Worm (Caenorhabditis elegans) whole organism, L4 larva: ENCODE measurements around the gene spi-1.

Experiments
- F37D6.2 ChIP-seq: sonication (generic microtip); optimal IDR thresholded peaks from 2 replicates; lab custom pipeline; 2016; ENCODE audit warnings: mild to moderate bottlenecking, missing genetic modification characterization, missing compliant biosample characterization
- F49E8.2 ChIP-seq: sonication (generic microtip); optimal IDR thresholded peaks from 2 replicates; lab custom pipeline; 2016; ENCODE audit warnings: missing compliant biosample characterization, mild to moderate bottlenecking, missing genetic modification characterization, borderline replicate concordance
- T20F7.1 ChIP-seq: fragments of 200-800 bp; sonication (Bioruptor generic); optimal IDR thresholded peaks from 2 replicates; lab custom pipeline; 2018; ENCODE audit warnings: mild to moderate bottlenecking, missing genetic modification characterization, missing compliant biosample characterization
- T26A8.4 ChIP-seq: fragments of 200-800 bp; sonication (Bioruptor generic); IDR thresholded peaks from 2 replicates; pipeline ENCODE4 v1.3.6; 2022; ENCODE audit warnings: missing genetic modification characterization, missing compliant biosample characterization
- Y105C5A.15 ChIP-seq: fragments of 200-800 bp; sonication (Bioruptor generic); IDR thresholded peaks from 2 replicates; pipeline ENCODE4 v1.3.6; 2022; ENCODE audit warnings: missing genetic modification characterization, missing compliant biosample characterization
- Y5F2A.4 ChIP-seq: fragments of 200-800 bp; sonication (Bioruptor generic); optimal IDR thresholded peaks from 2 replicates; lab custom pipeline; 2018; ENCODE audit warnings: mild to moderate bottlenecking, missing genetic modification characterization, missing compliant biosample characterization
- ZK337.2 ChIP-seq: fragments of 200-800 bp; sonication (Bioruptor generic); IDR thresholded peaks from 2 replicates; pipeline ENCODE4 v1.3.6; 2022; ENCODE audit warnings: missing genetic modification reagents, missing genetic modification characterization, missing compliant biosample characterization
- attf-4 ChIP-seq: sonication (generic microtip); optimal IDR thresholded peaks from 3 replicates; lab custom pipeline; 2017; ENCODE audit warnings: missing biosample characterization, missing genetic modification characterization
- ceh-28 ChIP-seq: fragments of 150-350 bp; optimal IDR thresholded peaks from 2 replicates; lab custom pipeline; 2014; ENCODE audit warnings: missing biosample characterization, missing genetic modification reagents, missing genetic modification characterization
- cey-2 ChIP-seq: sonication (generic microtip); optimal IDR thresholded peaks from 3 replicates; lab custom pipeline; 2017; ENCODE audit warnings: missing genetic modification characterization, mild to moderate bottlenecking, missing compliant biosample characterization, antibody characterized with exemption, borderline replicate concordance; ENCODE audit not compliant: insufficient read depth
- dmd-6 ChIP-seq: fragments of 200-800 bp; sonication (Bioruptor generic); IDR thresholded peaks from 2 replicates; pipeline ENCODE4 v1.3.6; 2022; ENCODE audit warnings: missing genetic modification reagents, missing genetic modification characterization, missing compliant biosample characterization
- dmd-8 ChIP-seq: fragments of 200-800 bp; sonication (Bioruptor generic); IDR thresholded peaks from 2 replicates; pipeline ENCODE4 v1.3.6; 2022; ENCODE audit warnings: missing genetic modification characterization, missing compliant biosample characterization
- dpl-1 ChIP-seq: fragments of 150-350 bp; optimal IDR thresholded peaks from 2 replicates; lab custom pipeline; 2014; ENCODE audit warnings: missing biosample characterization, missing genetic modification reagents, missing genetic modification characterization
- hlh-11 ChIP-seq: fragments of 200-800 bp; sonication (Bioruptor generic); optimal IDR thresholded peaks from 2 replicates; lab custom pipeline; 2018; ENCODE audit warnings: mild to moderate bottlenecking, missing genetic modification characterization, missing compliant biosample characterization
- lin-1 ChIP-seq: fragments of 200-800 bp; sonication (Bioruptor generic); IDR thresholded peaks from 2 replicates; pipeline ENCODE4 v1.3.6; 2022; ENCODE audit warnings: missing genetic modification reagents, missing genetic modification characterization, missing compliant biosample characterization
- lir-3 ChIP-seq: sonication (generic microtip); optimal IDR thresholded peaks from 2 replicates; lab custom pipeline; 2016; ENCODE audit warnings: mild to moderate bottlenecking, missing genetic modification characterization, missing compliant biosample characterization
- mep-1 ChIP-seq: fragments of 150-350 bp; sonication (generic microtip); optimal IDR thresholded peaks from 3 replicates; lab custom pipeline; 2014; ENCODE audit warnings: missing biosample characterization, missing genetic modification characterization
- mxl-2 ChIP-seq: fragments of 200-800 bp; sonication (Bioruptor generic); conservative IDR thresholded peaks from 2 replicates; pipeline ENCODE4 v1.3.6; 2022; ENCODE audit warnings: missing genetic modification reagents, missing genetic modification characterization, missing compliant biosample characterization
- mxl-3 ChIP-seq: fragments of 200-800 bp; sonication (Bioruptor generic); optimal IDR thresholded peaks from 2 replicates; lab custom pipeline; 2018; ENCODE audit warnings: mild to moderate bottlenecking, missing genetic modification characterization, missing compliant biosample characterization
- nhr-111 ChIP-seq: fragments of 200-800 bp; sonication (Bioruptor generic); optimal IDR thresholded peaks from 2 replicates; lab custom pipeline; 2018; ENCODE audit warnings: mild to moderate bottlenecking, missing genetic modification characterization, missing compliant biosample characterization
- nhr-237 ChIP-seq: sonication (generic microtip); optimal IDR thresholded peaks from 2 replicates; lab custom pipeline; 2017; ENCODE audit warnings: missing biosample characterization, missing genetic modification characterization
- nhr-28 ChIP-seq: fragments of 150-350 bp; optimal IDR thresholded peaks from 2 replicates; lab custom pipeline; 2014; ENCODE audit warnings: missing biosample characterization, missing genetic modification characterization
- nhr-42 ChIP-seq: fragments of 200-800 bp; sonication (Bioruptor generic); IDR thresholded peaks from 2 replicates; pipeline ENCODE4 v1.3.6; 2022; ENCODE audit warnings: missing genetic modification characterization, missing compliant biosample characterization
- nhr-48 ChIP-seq: sonication (generic microtip); optimal IDR thresholded peaks from 2 replicates; lab custom pipeline; 2016; ENCODE audit warnings: mild to moderate bottlenecking, missing genetic modification characterization, missing compliant biosample characterization
- rbr-2 ChIP-seq: sonication (generic microtip); optimal IDR thresholded peaks from 2 replicates; lab custom pipeline; 2016; ENCODE audit warnings: missing genotype, missing genetic modification characterization, missing compliant biosample characterization
- set-16 ChIP-seq: fragments of 200-800 bp; sonication (Bioruptor generic); IDR thresholded peaks from 2 replicates; pipeline ENCODE4 v1.3.6; 2022; ENCODE audit warnings: missing genetic modification reagents, missing genetic modification characterization, missing compliant biosample characterization
- snpc-4 ChIP-seq: fragments of 150-350 bp; optimal IDR thresholded peaks from 2 replicates; lab custom pipeline; 2014; ENCODE audit warnings: missing biosample characterization, missing genetic modification characterization
- spr-1 ChIP-seq: sonication (generic microtip); optimal IDR thresholded peaks from 2 replicates; lab custom pipeline; 2016; ENCODE audit warnings: mild to moderate bottlenecking, missing genetic modification characterization, missing compliant biosample characterization
- tag-97 ChIP-seq: fragments of 200-800 bp; sonication (Bioruptor generic); IDR thresholded peaks from 2 replicates; pipeline ENCODE4 v1.3.6; 2022; ENCODE audit warnings: missing genetic modification characterization, missing compliant biosample characterization
- tra-1 ChIP-seq: fragments of 200-800 bp; sonication (Bioruptor generic); IDR thresholded peaks from 2 replicates; pipeline ENCODE4 v1.3.6; 2022; ENCODE audit warnings: missing genetic modification reagents, missing genetic modification characterization, missing compliant biosample characterization
- unc-130 ChIP-seq: sonication (generic microtip); optimal IDR thresholded peaks from 2 replicates; lab custom pipeline; 2016; ENCODE audit warnings: missing genetic modification reagents, missing genetic modification characterization, missing compliant biosample characterization
- unc-62 ChIP-seq, 3 experiments: fragments of 150-350 bp in 1 of 3; sonication (generic microtip); optimal IDR thresholded peaks in 2 of 3; peaks in 1 of 3; 1 replicate in 1 of 3; 2 replicates in 2 of 3; lab custom pipeline; 2014 to 2017; ENCODE audit warnings: missing biosample characterization in 3 of 3, missing genetic modification characterization in 3 of 3, missing genetic modification reagents in 3 of 3, missing genotype in 1 of 3
- zfp-2 ChIP-seq: sonication (generic microtip); optimal IDR thresholded peaks from 2 replicates; lab custom pipeline; 2016; ENCODE audit warnings: mild to moderate bottlenecking, missing genetic modification characterization, missing compliant biosample characterization
- zip-2 ChIP-seq: fragments of 150-350 bp; optimal IDR thresholded peaks from 2 replicates; lab custom pipeline; 2014; ENCODE audit warnings: missing biosample characterization, missing genetic modification characterization

Gene spi-1

ce11 chrII:7537603-7538230, 41.7 kb downstream of the spi-1 start, which contains the start of gene nfi-1 (continued):
- TF ChIP-seq T26A8.4 (no peak), nhr-28 (tag; lab: Kevin White, UChicago) (peak; percentile 41), nhr-237 (tag; lab: Kevin White, UChicago) (no peak), dpl-1 (GFP tag; lab: Kevin White, UChicago) (peak; percentile 78), hlh-11 (tag; lab: Kevin White, UChicago) (peak; percentile 36), rbr-2 (tag; lab: Kevin White, UChicago) (peak; percentile 8), nhr-111 (GFP tag; lab: Kevin White, UChicago) (no peak), dmd-8 (GFP tag; lab: Robert Waterston, UW) (no peak), mxl-2 (GFP tag; lab: Robert Waterston, UW) (no peak), tra-1 (no peak), mep-1 (tag; lab: Kevin White, UChicago) (peak; percentile 43), Y105C5A.15 (GFP tag; lab: Robert Waterston, UW) (no peak), nhr-42 (GFP tag; lab: Robert Waterston, UW) (no peak), unc-130 (GFP tag; lab: Kevin White, UChicago) (peak; percentile 65)

ce11 chrII:7542952-7543351, 46.9 kb downstream of the spi-1 start:
- TF ChIP-seq attf-4 (tag; lab: Kevin White, UChicago) (no peak), ZK337.2 (GFP tag; lab: Robert Waterston, UW) (no peak), T20F7.1 (no peak), lir-3 (no peak), ceh-28 (tag; lab: Kevin White, UChicago) (no peak), unc-130 (GFP tag; lab: Kevin White, UChicago) (no peak), nhr-111 (GFP tag; lab: Kevin White, UChicago) (no peak), rbr-2 (tag; lab: Kevin White, UChicago) (no peak), mxl-2 (GFP tag; lab: Robert Waterston, UW) (no peak), tra-1 (no peak), spr-1 (tag; lab: Kevin White, UChicago) (no peak), snpc-4 (no peak), F37D6.2 (tag; lab: Kevin White, UChicago) (no peak), mxl-3 (GFP tag; lab: Kevin White, UChicago) (no peak), Y5F2A.4 (GFP tag; lab: Kevin White, UChicago) (no peak), dmd-6 (no peak), nhr-48 (no peak), tag-97 (GFP tag; lab: Robert Waterston, UW) (no peak)

ce11 chrII:7543808-7544207, 47.8 kb downstream of the spi-1 start, which contains the start of gene rol-8:
Gene rol-8 (plus strand): TSS chrII:7544108.
- TF ChIP-seq unc-62 (GFP tag; optimal IDR thresholded peaks at IDR 0.05 in 1 of 2; lab: Kevin White, UChicago) (peak in 1 of 2 experiments; percentile 60), unc-62 (tag; optimal IDR thresholded peaks at IDR 0.05; lab: Kevin White, UChicago) (no peak), attf-4 (tag; lab: Kevin White, UChicago) (no peak)

- TF ChIP-seq nhr-111 (GFP tag; lab: Kevin White, UChicago) (no peak), lin-1 (GFP tag; lab: Robert Waterston, UW) (no peak), zip-2 (tag; lab: Kevin White, UChicago) (no peak), F49E8.2 (tag; lab: Kevin White, UChicago) (no peak), zfp-2 (tag; lab: Kevin White, UChicago) (no peak), cey-2 (tag; lab: Kevin White, UChicago) (no peak), mep-1 (tag; lab: Kevin White, UChicago) (no peak), set-16 (GFP tag; lab: Robert Waterston, UW) (peak; percentile 88)
These were observed 48.7 kb downstream of the spi-1 start for ce11 chrII:7544782-7545181.
